Worm (Caenorhabditis elegans) whole organism, L3 larva: Measurements from ENCODE around the gene F48E3.6.

ENCODE experiments used
- R02D3.7 ChIP-seq: fragments of 150-350 bp; optimal IDR thresholded peaks from 2 replicates; lab custom pipeline; 2014; ENCODE audit warnings: missing biosample characterization, missing genetic modification characterization
- ZK546.5 ChIP-seq: sonication (generic microtip); optimal IDR thresholded peaks from 2 replicates; lab custom pipeline; 2017; ENCODE audit warnings: missing biosample characterization, missing genetic modification characterization
- aly-2 ChIP-seq: fragments of 150-350 bp; optimal IDR thresholded peaks from 2 replicates; lab custom pipeline; 2014; ENCODE audit warnings: missing biosample characterization, missing genetic modification characterization
- ama-1 ChIP-seq: fragments of 150-350 bp; optimal IDR thresholded peaks from 2 replicates; lab custom pipeline; 2018
- ceh-28 ChIP-seq: fragments of 150-350 bp; optimal IDR thresholded peaks from 2 replicates; lab custom pipeline; 2014; ENCODE audit warnings: missing biosample characterization, missing genetic modification reagents, missing genetic modification characterization
- ceh-82 ChIP-seq: fragments of 150-350 bp; optimal IDR thresholded peaks from 2 replicates; lab custom pipeline; 2014; ENCODE audit warnings: missing biosample characterization, missing genetic modification characterization
- daf-12 ChIP-seq: fragments of 150-350 bp; optimal IDR thresholded peaks from 2 replicates; lab custom pipeline; 2014; ENCODE audit warnings: missing biosample characterization, missing genetic modification reagents, missing genetic modification characterization
- egl-27 ChIP-seq: sonication (generic microtip); optimal IDR thresholded peaks from 4 replicates; lab custom pipeline; 2017; ENCODE audit warnings: missing biosample characterization, missing genetic modification reagents, missing genetic modification characterization
- egl-5 ChIP-seq: fragments of 150-350 bp; optimal IDR thresholded peaks from 2 replicates; lab custom pipeline; 2017; ENCODE audit warnings: missing biosample characterization, missing genetic modification reagents, missing genetic modification characterization, inconsistent platforms
- elt-2 ChIP-seq: sonication (generic microtip); optimal IDR thresholded peaks from 2 replicates; lab custom pipeline; 2016; ENCODE audit warnings: missing genetic modification reagents, mild to moderate bottlenecking, missing genetic modification characterization, missing compliant biosample characterization
- eor-1 ChIP-seq, 2 experiments: fragments of 150-350 bp; optimal IDR thresholded peaks; 2 replicates each; lab custom pipeline; 2014 to 2018; ENCODE audit warnings: missing biosample characterization in 2 of 2, missing genetic modification characterization in 2 of 2
- fkh-10 ChIP-seq: sonication (generic microtip); optimal IDR thresholded peaks from 2 replicates; lab custom pipeline; 2017; ENCODE audit warnings: missing biosample characterization, missing genetic modification reagents, missing genetic modification characterization
- fos-1 ChIP-seq: fragments of 150-350 bp; optimal IDR thresholded peaks from 2 replicates; lab custom pipeline; 2014; ENCODE audit warnings: missing biosample characterization, missing genetic modification characterization
- hmg-11 ChIP-seq: sonication (generic microtip); optimal IDR thresholded peaks from 2 replicates; lab custom pipeline; 2016; ENCODE audit warnings: missing genetic modification characterization, missing compliant biosample characterization
- jun-1 ChIP-seq: fragments of 150-350 bp; optimal IDR thresholded peaks from 2 replicates; lab custom pipeline; 2014; ENCODE audit warnings: missing biosample characterization, missing genetic modification reagents, missing genetic modification characterization
- lin-39 ChIP-seq: fragments of 150-350 bp; optimal IDR thresholded peaks from 2 replicates; lab custom pipeline; 2018; ENCODE audit warnings: missing biosample characterization, missing genetic modification reagents, missing genetic modification characterization
- mml-1 ChIP-seq: fragments of 150-350 bp; sonication (generic microtip); optimal IDR thresholded peaks from 3 replicates; lab custom pipeline; 2014; ENCODE audit warnings: missing biosample characterization, missing genetic modification characterization
- nfya-1 ChIP-seq: sonication (generic microtip); optimal IDR thresholded peaks from 2 replicates; lab custom pipeline; 2017; ENCODE audit warnings: missing genetic modification characterization, mild to moderate bottlenecking, missing compliant biosample characterization, antibody characterized with exemption, moderate library complexity; ENCODE audit not compliant: insufficient read depth
- nhr-11 ChIP-seq: fragments of 150-350 bp; optimal IDR thresholded peaks from 2 replicates; lab custom pipeline; 2014; ENCODE audit warnings: missing biosample characterization, missing genetic modification characterization
- nhr-12 ChIP-seq: fragments of 150-350 bp; optimal IDR thresholded peaks from 2 replicates; lab custom pipeline; 2014; ENCODE audit warnings: missing biosample characterization, missing genetic modification characterization
- nhr-23 ChIP-seq: fragments of 150-350 bp; optimal IDR thresholded peaks from 2 replicates; lab custom pipeline; 2014; ENCODE audit warnings: missing biosample characterization, missing genetic modification reagents, missing genetic modification characterization
- nhr-237 ChIP-seq: fragments of 150-350 bp; optimal IDR thresholded peaks from 2 replicates; lab custom pipeline; 2014; ENCODE audit warnings: missing biosample characterization, missing genetic modification characterization
- nhr-28 ChIP-seq: fragments of 150-350 bp; optimal IDR thresholded peaks from 2 replicates; lab custom pipeline; 2014; ENCODE audit warnings: missing biosample characterization, missing genetic modification characterization
- nhr-43 ChIP-seq: sonication (generic microtip); optimal IDR thresholded peaks from 2 replicates; lab custom pipeline; 2016; ENCODE audit warnings: mild to moderate bottlenecking, missing genetic modification characterization, missing compliant biosample characterization; ENCODE audit not compliant: poor library complexity, severe bottlenecking
- nhr-67 ChIP-seq: fragments of 150-350 bp; optimal IDR thresholded peaks from 2 replicates; lab custom pipeline; 2014; ENCODE audit warnings: missing biosample characterization, missing genetic modification characterization
- nhr-76 ChIP-seq: fragments of 150-350 bp; sonication (generic microtip); optimal IDR thresholded peaks from 5 replicates; lab custom pipeline; 2014; ENCODE audit warnings: missing biosample characterization, missing genetic modification characterization
- nhr-77 ChIP-seq: fragments of 150-350 bp; optimal IDR thresholded peaks from 2 replicates; lab custom pipeline; 2014; ENCODE audit warnings: missing biosample characterization, missing genetic modification characterization
- pha-4 ChIP-seq: fragments of 150-350 bp; optimal IDR thresholded peaks from 2 replicates; lab custom pipeline; 2014; ENCODE audit warnings: missing biosample characterization, missing genetic modification reagents, missing genetic modification characterization
- pqm-1 ChIP-seq: fragments of 150-350 bp; optimal IDR thresholded peaks from 2 replicates; lab custom pipeline; 2017; ENCODE audit warnings: missing biosample characterization, missing genetic modification characterization, inconsistent platforms
- sea-2 ChIP-seq: fragments of 150-350 bp; sonication (generic microtip); optimal IDR thresholded peaks from 4 replicates; lab custom pipeline; 2014; ENCODE audit warnings: missing biosample characterization, missing genetic modification reagents, missing genetic modification characterization
- skn-1 ChIP-seq: fragments of 150-350 bp; optimal IDR thresholded peaks from 2 replicates; lab custom pipeline; 2014; ENCODE audit warnings: missing biosample characterization, missing genetic modification characterization
- snpc-4 ChIP-seq: fragments of 150-350 bp; optimal IDR thresholded peaks from 2 replicates; lab custom pipeline; 2014; ENCODE audit warnings: missing biosample characterization, missing genetic modification characterization
- tbx-2 ChIP-seq: sonication (generic microtip); optimal IDR thresholded peaks from 2 replicates; lab custom pipeline; 2016; ENCODE audit warnings: mild to moderate bottlenecking, missing genetic modification characterization, missing compliant biosample characterization
- unc-39 ChIP-seq: sonication (generic microtip); optimal IDR thresholded peaks from 4 replicates; lab custom pipeline; 2017; ENCODE audit warnings: missing biosample characterization, missing genetic modification characterization
- zag-1 ChIP-seq: fragments of 150-350 bp; optimal IDR thresholded peaks from 2 replicates; lab custom pipeline; 2014; ENCODE audit warnings: missing biosample characterization, missing genetic modification characterization
- ztf-4 ChIP-seq: fragments of 150-350 bp; optimal IDR thresholded peaks from 2 replicates; lab custom pipeline; 2014; ENCODE audit warnings: missing biosample characterization, missing genetic modification characterization

F48E3.6 gene

DNA sequence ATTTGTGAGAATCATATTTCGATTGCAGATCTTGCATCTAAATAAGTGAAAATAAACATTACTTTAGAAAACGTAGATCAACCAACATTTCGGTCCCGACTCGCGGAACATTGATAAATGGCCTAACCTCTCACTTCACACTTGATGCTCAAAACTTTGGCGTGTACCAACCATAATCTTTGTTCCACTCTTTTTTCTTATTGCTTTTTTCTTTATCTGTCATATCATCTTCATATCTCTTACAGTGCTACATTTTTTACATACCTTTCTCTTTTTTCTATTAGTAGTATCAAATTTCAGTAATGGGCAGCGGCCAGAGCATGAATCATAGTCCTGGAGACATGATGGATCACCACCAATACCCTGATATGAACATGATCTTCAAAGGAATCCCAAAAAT lies 22.6 kb upstream of the F48E3.6 start, which contains the start of gene F46C8.3:
Gene F46C8.3, plus strand, starts transcription at position 301 of the 400 bp plus-strand sequence.
- TF ChIP-seq snpc-4 = no peak
- no peak for TF ChIP-seq tbx-2 (tag; lab: Kevin White, UChicago)
- TF ChIP-seq hmg-11 = no peak
- TF ChIP-seq R02D3.7 (tag; lab: Kevin White, UChicago) = no peak
- TF ChIP-seq nhr-43 (tag; lab: Kevin White, UChicago) = no peak
- TF ChIP-seq ztf-4 (tag; lab: Kevin White, UChicago) = no peak
- TF ChIP-seq pha-4 (tag; lab: Kevin White, UChicago) = no peak
- no peak for TF ChIP-seq daf-12 (tag; lab: Kevin White, UChicago)
- no peak for TF ChIP-seq ZK546.5 (tag; lab: Kevin White, UChicago)
- TF ChIP-seq egl-5 (tag; lab: Kevin White, UChicago) = no peak
- no peak for TF ChIP-seq nhr-11 (tag; lab: Kevin White, UChicago)
- TF ChIP-seq elt-2 = no peak
- no peak for TF ChIP-seq nhr-28 (tag; lab: Kevin White, UChicago)
- no peak for TF ChIP-seq mml-1 (tag; lab: Kevin White, UChicago)
- no peak for TF ChIP-seq fos-1
- no peak for TF ChIP-seq nhr-12
- no peak for TF ChIP-seq nhr-67 (tag; lab: Kevin White, UChicago)
- no peak for TF ChIP-seq zag-1
- TF ChIP-seq aly-2 (tag; lab: Kevin White, UChicago) = no peak

ce11 chrX:7523799-7524198 lies 21.1 kb upstream of the F48E3.6 start:
- no peak for TF ChIP-seq jun-1 (tag; lab: Kevin White, UChicago)
- TF ChIP-seq aly-2 (tag; lab: Kevin White, UChicago) = no peak
- no peak for TF ChIP-seq pha-4 (tag; lab: Kevin White, UChicago)
- TF ChIP-seq nfya-1 (tag; lab: Kevin White, UChicago) = peak; percentile 27
- no peak for TF ChIP-seq hmg-11
- TF ChIP-seq ceh-28 = no peak
- TF ChIP-seq, all 47 proteins: peak for 1

DNA sequence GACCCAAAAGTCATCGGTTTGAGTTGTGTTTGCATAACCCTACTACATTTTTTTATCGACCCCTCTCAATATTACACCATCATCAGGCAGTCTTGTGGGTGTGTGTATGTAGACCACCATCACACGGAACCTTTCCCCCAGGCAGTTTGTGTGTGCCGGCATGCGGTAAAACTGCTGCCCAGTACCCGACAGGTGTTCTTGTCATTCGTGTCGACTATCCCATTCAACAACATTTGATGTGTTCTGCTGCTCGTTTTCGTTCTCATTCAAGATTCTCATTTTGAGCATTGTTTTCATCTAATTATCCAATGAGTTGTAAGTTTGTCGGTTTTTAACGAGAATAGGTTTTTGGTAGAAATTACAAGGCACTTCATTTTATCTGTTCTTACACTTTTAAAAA lies 19.9 kb upstream of the F48E3.6 start:
- TF ChIP-seq ceh-82 (tag; lab: Kevin White, UChicago) = no peak
- TF ChIP-seq lin-39 (tag; lab: Kevin White, UChicago) = peak; percentile 14
- TF ChIP-seq unc-39 = no peak
- TF ChIP-seq egl-5 (tag; lab: Kevin White, UChicago) = peak; percentile 93
- no peak for TF ChIP-seq egl-27 (tag; lab: Kevin White, UChicago)
- no peak for TF ChIP-seq skn-1 (tag; lab: Kevin White, UChicago)
- TF ChIP-seq nhr-43 (tag; lab: Kevin White, UChicago) = no peak
- TF ChIP-seq pha-4 (tag; lab: Kevin White, UChicago) = no peak
- TF ChIP-seq ama-1 (lab: Kevin White, UChicago) = no peak
- TF ChIP-seq fkh-10 (GFP tag; lab: Kevin White, UChicago) = no peak
- TF ChIP-seq sea-2 = no peak
- TF ChIP-seq nhr-237 (tag; lab: Kevin White, UChicago) = no peak
- no peak for TF ChIP-seq ZK546.5 (tag; lab: Kevin White, UChicago)
- TF ChIP-seq, all 47 proteins: peak for 2

ce11 chrX:7519569-7519968 lies 16.9 kb upstream of the F48E3.6 start, which contains the start of gene chts-1:
TSS of gene chts-1 (minus strand) at chrX:7519669.
- no peak for TF ChIP-seq nhr-23 (tag; lab: Kevin White, UChicago)
- no peak for TF ChIP-seq eor-1 (tag; optimal IDR thresholded peaks at IDR 0.05; lab: Kevin White, UChicago)
- no peak for TF ChIP-seq nhr-77 (tag; lab: Kevin White, UChicago)
- no peak for TF ChIP-seq elt-2
- no peak for TF ChIP-seq hmg-11
- no peak for TF ChIP-seq skn-1 (tag; lab: Kevin White, UChicago)
- TF ChIP-seq pqm-1 (tag; lab: Kevin White, UChicago) = no peak
- TF ChIP-seq nhr-43 (tag; lab: Kevin White, UChicago) = no peak
- no peak for TF ChIP-seq nfya-1 (tag; lab: Kevin White, UChicago)
- no peak for TF ChIP-seq nhr-67 (tag; lab: Kevin White, UChicago)
- TF ChIP-seq nhr-76 = no peak
